Worm (Caenorhabditis elegans) whole organism, dauer: ENCODE measurements around the gene T28A8.6.

Experiments used
- unc-62 ChIP-seq: sonication (generic microtip); optimal IDR thresholded peaks from 2 replicates; lab custom pipeline; 2017; ENCODE audit warnings: missing biosample characterization, missing genetic modification reagents, missing genetic modification characterization

T28A8.6 gene

DNA sequence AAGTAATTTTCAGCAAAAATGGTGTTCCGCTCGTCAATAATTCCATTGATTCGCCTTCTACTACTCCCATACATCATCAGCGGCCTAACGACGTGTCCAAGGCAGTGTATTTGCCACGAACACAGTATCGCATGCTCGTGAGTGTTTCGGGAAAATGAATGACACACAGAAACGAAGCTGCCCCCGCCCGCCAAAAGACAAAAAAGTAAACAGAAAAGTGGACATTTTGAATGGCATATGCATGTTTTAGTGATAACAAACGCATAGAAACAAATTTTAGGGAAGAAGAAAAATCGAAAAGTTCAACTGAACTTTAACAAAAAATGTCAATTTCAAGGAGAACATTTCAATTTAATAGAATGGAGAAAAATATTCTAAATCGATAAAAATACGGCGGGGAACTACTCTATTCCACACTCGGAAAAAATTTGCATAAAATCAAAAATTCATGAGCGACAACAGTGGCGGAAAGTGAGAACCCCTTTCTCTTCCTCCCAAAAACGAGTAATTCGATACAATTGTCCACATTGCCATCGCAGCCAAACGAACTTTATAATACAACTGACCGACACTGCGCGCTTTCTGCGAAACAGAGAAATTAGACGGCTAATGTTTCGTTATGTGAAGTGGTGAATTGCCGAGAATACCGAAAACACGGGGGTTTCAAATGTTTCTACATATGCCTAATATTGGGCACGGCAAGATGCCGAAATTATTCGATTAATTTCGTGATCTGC, 29.7 kb downstream of the T28A8.6 start:
- no peak for TF ChIP-seq unc-62 (GFP tag; lab: Kevin White, UChicago)

DNA sequence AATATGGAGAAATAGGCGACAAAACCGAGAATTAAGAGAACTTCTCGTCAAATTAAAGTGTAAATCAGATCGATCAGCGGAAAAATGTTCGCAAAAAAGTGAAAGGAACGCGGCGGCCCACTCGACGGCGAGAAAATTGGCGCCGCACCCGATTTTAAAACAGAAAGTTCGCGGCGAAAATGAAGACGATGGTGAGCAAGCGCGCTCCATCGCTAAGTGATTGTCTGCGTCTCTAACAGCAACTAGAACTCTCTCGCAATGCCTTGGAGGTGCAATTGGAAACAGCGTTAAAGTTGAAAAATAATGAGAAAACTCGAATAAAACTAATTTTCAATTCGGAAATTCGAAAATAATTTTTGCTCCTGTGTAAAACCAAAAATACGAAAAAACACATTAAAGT, 31.0 kb downstream of the T28A8.6 start:
- TF ChIP-seq unc-62 (GFP tag; lab: Kevin White, UChicago) = no peak

DNA sequence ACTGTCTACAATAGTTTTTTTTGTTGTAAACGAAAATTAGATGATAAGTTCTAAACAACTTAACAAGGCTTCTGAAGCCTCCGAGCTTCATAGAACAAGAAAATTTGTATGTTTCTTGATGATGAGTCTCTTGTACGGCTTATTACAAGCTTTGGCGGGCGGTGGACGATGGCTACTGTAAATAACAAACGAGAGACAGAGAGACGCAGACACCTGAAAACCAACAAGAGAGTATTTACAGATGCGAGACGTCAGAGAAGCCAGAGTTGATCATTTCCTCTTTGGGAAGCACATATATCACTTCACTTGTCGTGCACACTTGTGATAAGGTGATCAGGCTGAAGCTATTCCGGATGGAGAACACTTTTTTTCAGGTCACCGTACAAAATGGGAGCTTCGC, 31.8 kb downstream of the T28A8.6 start:
- no peak for TF ChIP-seq unc-62 (GFP tag; lab: Kevin White, UChicago)

DNA sequence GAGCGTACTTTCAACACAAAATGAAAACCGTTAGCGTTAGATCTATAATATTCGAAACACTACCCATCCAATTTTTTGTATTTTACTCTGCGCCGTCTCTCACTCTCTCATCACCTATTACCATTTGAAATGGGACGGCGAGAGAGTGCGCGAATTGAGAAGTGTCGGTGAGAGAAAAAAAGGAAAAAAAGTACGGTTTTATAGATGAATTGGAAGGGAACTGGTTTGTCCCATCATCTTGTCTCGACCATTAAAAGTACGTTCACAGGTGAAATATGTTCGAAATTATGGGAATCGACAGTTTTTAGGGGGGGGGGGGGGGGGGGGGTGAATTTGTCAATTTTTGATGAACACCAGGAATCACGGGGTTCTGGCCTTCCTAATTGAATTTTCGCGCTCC, 35.7 kb downstream of the T28A8.6 start:
- no peak for TF ChIP-seq unc-62 (GFP tag; lab: Kevin White, UChicago)

DNA sequence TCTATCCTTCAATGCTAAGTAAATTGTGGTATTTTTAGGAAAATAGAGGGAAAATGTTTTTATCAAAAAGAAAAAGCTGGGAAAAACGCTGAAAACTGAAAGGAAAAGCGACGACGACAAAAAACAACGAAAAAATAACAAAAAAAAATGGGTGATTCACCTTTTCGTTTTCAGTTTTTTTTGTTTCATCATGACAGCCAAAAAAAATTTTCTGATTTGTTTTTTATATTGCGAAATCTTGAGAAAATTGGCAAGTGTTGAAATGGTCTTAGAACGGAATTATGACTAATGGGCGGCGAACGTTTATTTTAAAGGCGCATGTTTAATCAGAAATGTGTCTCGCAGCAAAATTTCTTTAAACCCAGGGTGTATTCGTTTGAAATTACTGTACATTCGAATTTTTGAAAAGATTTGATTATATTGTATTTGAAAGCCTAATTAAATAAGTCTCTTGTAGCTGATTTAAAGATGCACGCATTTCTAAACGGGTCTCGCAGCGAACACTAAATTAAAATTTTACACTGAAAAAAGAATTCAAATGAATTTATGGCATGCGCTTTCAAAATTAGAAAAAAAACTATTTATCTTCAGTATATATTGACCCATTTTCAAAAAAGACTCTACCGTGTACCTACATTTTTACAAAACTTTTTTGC, 36.9 kb downstream of the T28A8.6 start:
- TF ChIP-seq unc-62 (GFP tag; lab: Kevin White, UChicago) = no peak

DNA sequence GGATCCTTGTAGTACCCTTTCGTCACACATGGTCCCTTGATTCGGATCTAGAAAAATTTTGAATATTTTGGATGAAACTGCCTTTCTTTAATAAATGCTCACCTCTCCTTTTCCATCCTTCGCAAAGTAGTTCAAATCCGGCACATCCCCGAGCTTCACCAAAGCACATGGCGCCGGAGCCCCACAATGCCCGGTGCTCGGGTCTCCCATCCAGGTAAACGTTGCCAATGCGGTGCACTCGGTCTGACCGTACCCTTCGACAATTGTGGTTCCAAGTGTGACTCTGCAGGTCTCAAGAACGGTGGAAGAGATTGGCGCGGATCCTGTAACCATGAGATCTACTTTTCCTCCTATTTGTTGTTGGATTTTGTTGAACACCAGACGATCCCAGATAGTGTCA, 41.8 kb downstream of the T28A8.6 start:
- TF ChIP-seq unc-62 (GFP tag; lab: Kevin White, UChicago) = no peak

DNA sequence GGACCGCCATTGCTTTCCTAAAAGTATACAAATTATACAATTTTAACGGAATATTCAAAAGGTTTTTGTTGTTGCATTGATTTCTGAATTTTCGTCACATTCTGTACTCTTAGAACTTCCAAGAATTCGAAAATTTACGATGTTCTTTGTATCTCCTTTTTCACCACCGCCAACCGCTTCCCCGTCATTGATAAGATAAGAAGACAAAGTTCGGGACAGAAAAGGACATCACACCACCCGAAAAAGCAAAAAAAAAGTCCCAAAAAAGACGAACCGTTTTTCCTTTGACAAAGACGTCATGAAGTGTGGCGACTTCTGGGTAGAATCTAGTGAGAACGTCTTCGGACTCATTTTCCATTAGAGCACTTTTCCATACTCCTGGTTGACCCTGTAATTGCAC, 43.5 kb downstream of the T28A8.6 start:
- TF ChIP-seq unc-62 (GFP tag; lab: Kevin White, UChicago) = no peak

DNA sequence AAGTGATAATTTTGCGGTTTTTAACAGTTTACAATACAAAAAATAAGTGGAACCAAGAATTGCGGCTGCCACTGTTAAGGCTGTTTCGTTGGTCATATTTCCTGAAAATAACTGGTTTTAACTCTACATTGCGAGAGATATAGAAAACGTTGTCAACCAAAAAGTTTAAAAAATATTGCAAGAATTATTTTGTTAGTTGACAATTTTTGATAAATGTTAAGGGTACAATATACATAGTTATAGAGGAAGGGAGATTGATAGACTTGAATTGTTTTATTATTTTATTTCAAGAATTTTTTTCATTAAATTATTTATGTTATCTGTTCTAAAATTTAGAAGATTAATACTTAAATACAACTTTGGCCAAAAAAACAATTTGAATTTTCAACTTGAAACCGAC, 44.4 kb downstream of the T28A8.6 start, which contains the start of gene acs-5:
Gene acs-5, minus strand, starts transcription at position 101 of the 400 bp plus-strand sequence.
- no peak for TF ChIP-seq unc-62 (GFP tag; lab: Kevin White, UChicago)

DNA sequence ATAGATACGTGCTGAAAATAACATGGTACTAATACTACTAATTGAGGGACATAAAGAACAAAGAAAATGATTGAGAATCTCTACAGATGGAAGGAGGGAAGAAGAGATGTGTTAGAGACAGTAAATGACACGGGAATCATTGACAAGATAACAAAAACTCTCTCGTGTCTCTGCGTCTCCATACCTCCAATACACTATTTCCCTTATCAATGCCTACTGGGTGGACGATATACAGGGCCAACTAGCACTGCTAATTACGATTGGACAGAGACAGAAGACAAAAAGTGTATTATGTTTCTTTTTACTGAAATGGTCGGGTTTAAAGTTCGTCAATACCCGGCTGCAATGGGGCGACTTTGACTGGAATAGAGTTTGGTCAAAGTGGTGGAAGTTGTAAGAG, 45.6 kb downstream of the T28A8.6 start:
- no peak for TF ChIP-seq unc-62 (GFP tag; lab: Kevin White, UChicago)

DNA sequence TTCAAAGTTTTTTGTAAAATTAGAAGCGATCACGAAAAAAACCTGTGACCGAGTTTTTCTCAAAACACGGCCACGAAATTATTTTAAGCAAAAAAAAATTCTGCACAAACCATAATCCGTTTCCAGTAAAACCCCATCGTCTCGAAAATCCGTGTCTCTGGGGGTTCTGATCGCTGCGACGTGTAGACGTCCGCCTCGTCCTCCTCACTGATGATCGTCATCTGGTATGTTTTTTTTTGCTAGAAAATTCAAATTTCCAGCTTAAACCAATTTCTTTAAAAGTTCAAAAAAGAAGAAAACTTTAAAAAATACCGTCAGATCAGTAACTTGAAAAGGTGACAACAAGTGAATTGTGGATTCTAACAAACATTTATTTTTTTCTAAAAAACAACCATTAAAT, 47.5 kb downstream of the T28A8.6 start, which contains the start of gene Y76A2B.4:
Gene Y76A2B.4, minus strand, starts transcription at position 241 of the 400 bp plus-strand sequence.
- TF ChIP-seq unc-62 (GFP tag; lab: Kevin White, UChicago) = no peak

DNA sequence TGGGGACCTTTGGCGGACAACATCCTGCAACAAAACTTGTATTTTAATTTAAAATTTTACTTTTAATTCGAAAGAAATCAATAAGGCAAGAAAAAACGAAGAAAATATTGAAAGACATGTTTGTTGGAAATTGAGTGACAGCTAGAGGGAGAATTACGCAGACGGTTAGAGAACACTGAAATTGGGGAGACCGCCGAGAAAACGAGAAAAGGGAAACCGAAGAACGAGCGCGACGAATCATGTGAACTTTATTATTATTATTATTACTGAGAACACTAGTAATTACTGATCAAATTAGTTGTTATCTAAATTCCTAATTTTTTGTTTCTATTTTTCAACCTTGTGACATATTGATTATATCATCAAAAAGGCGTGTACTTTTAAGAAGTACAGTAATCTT, 50.0 kb downstream of the T28A8.6 start, which contains the start of gene mmad-1:
Gene mmad-1, minus strand, starts transcription at position 24 of the 400 bp plus-strand sequence.
- no peak for TF ChIP-seq unc-62 (GFP tag; lab: Kevin White, UChicago)

DNA sequence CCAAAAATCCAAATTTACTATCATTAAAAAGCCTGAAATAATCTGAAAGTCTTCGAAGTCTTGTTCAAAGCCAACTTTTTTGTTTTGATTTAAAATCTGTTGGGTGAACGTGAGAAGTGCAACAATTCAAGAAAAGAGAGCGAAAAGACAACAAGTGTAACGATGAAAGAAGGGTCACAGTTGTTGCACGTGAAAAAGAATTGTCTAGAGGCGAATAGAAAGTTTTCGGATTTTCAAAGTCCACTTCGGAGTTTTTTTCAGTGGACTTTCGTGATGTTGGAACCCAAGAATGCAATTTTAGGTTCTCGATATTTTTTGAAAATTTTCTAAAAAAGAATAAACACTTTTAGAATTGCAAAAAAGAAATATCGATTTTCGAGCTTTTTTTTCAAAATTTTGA, 51.0 kb downstream of the T28A8.6 start:
- TF ChIP-seq unc-62 (GFP tag; lab: Kevin White, UChicago) = no peak
